Worm (Caenorhabditis elegans) whole organism, early embryonic: ENCODE results near the gene F02D8.4.

Experiments
- B0310.2 ChIP-seq: sonication (generic microtip); optimal IDR thresholded peaks from 2 replicates; lab custom pipeline; 2016; ENCODE audit warnings: mild to moderate bottlenecking, missing genetic modification characterization, missing compliant biosample characterization
- F13C5.2 ChIP-seq: sonication (generic microtip); optimal IDR thresholded peaks from 2 replicates; lab custom pipeline; 2017; ENCODE audit warnings: mild to moderate bottlenecking, missing genetic modification characterization, inconsistent platforms, missing compliant biosample characterization
- ama-1 ChIP-seq: fragments of 150-350 bp; optimal IDR thresholded peaks from 2 replicates; lab custom pipeline; 2014
- ceh-13 ChIP-seq: fragments of 200-800 bp; sonication (Bioruptor generic); optimal IDR thresholded peaks from 2 replicates; lab custom pipeline; 2018; ENCODE audit warnings: mild to moderate bottlenecking, missing genetic modification characterization, missing compliant biosample characterization
- ceh-36 ChIP-seq: sonication (generic microtip); optimal IDR thresholded peaks from 2 replicates; lab custom pipeline; 2016; ENCODE audit warnings: missing genetic modification characterization, inconsistent platforms, missing compliant biosample characterization
- hmbx-1 ChIP-seq: sonication (generic microtip); optimal IDR thresholded peaks from 2 replicates; lab custom pipeline; 2016; ENCODE audit warnings: mild to moderate bottlenecking, missing genetic modification characterization, missing compliant biosample characterization
- hmg-4 ChIP-seq: fragments of 200-800 bp; sonication (Bioruptor generic); optimal IDR thresholded peaks from 2 replicates; lab custom pipeline; 2018; ENCODE audit warnings: mild to moderate bottlenecking, missing genetic modification characterization, missing compliant biosample characterization
- hnd-1 ChIP-seq: sonication (generic microtip); optimal IDR thresholded peaks from 2 replicates; lab custom pipeline; 2016; ENCODE audit warnings: missing genetic modification characterization, missing compliant biosample characterization
- pes-1 ChIP-seq: fragments of 200-800 bp; sonication (Bioruptor generic); IDR thresholded peaks from 2 replicates; pipeline ENCODE4 v1.3.6; 2022; ENCODE audit warnings: missing genetic modification reagents, missing genetic modification characterization, missing compliant biosample characterization
- tbx-11 ChIP-seq: fragments of 200-800 bp; sonication (Bioruptor generic); IDR thresholded peaks from 2 replicates; pipeline ENCODE4 v1.3.6; 2022; ENCODE audit warnings: missing genetic modification characterization, missing compliant biosample characterization
- tbx-37 ChIP-seq: fragments of 200-800 bp; sonication (Bioruptor generic); conservative IDR thresholded peaks from 2 replicates; pipeline ENCODE4 v1.3.6; 2022; ENCODE audit warnings: missing genetic modification reagents, missing genetic modification characterization, missing compliant biosample characterization

ce11 chrV:15011560-15011959, 26.9 kb downstream of the F02D8.4 start, which contains the start of gene nmr-2:
- TF ChIP-seq tbx-37 = no peak
- TF ChIP-seq F13C5.2 (tag; lab: Kevin White, UChicago) = no peak
- TF ChIP-seq tbx-11 = no peak
- no peak for TF ChIP-seq ama-1 (lab: Kevin White, UChicago)
- no peak for TF ChIP-seq pes-1 (GFP tag; lab: Robert Waterston, UW)
- TF ChIP-seq hnd-1 (tag; lab: Kevin White, UChicago) = no peak
- TF ChIP-seq ceh-13 (GFP tag; lab: Kevin White, UChicago) = no peak
- no peak for TF ChIP-seq B0310.2 (tag; lab: Kevin White, UChicago)
- no peak for TF ChIP-seq ceh-36
- TF ChIP-seq hmg-4 (GFP tag; lab: Kevin White, UChicago) = no peak
- no peak for TF ChIP-seq hmbx-1 (tag; lab: Kevin White, UChicago)
